Fruit fly (Drosophila melanogaster) whole organism, wandering third instar larva: Measurements from ENCODE around the gene CG7970.

ENCODE experiments used
- Abd-B ChIP-seq: fragments of >200 bp; optimal IDR thresholded peaks from 2 replicates; lab custom pipeline; 2017; ENCODE audit warnings: missing biosample characterization, missing genetic modification characterization
- CG32264 ChIP-seq: fragments of 200-800 bp; sonication (Bioruptor generic); optimal IDR thresholded peaks from 2 replicates; lab custom pipeline; 2016; ENCODE audit warnings: missing biosample characterization, missing genetic modification characterization
- CG9705 ChIP-seq: fragments of 200-800 bp; sonication (Bioruptor generic); optimal IDR thresholded peaks from 2 replicates; lab custom pipeline; 2018; ENCODE audit warnings: missing biosample characterization, mild to moderate bottlenecking, missing genetic modification characterization
- CrebA ChIP-seq: fragments of 200-800 bp; sonication (Bioruptor generic); optimal IDR thresholded peaks from 2 replicates; lab custom pipeline; 2016; ENCODE audit warnings: missing biosample characterization, mild to moderate bottlenecking, missing genetic modification characterization, borderline replicate concordance
- Dif ChIP-seq: fragments of 200-275, 200-300 bp; sonication (Bioruptor generic); optimal IDR thresholded peaks from 2 replicates; lab custom pipeline; 2018; ENCODE audit warnings: missing biosample characterization, missing genetic modification characterization; ENCODE audit not compliant: partially characterized antibody
- GATAd ChIP-seq: sonication (Bioruptor generic); optimal IDR thresholded peaks from 2 replicates; lab custom pipeline; 2016; ENCODE audit warnings: missing biosample characterization, missing genetic modification characterization
- HLH106 ChIP-seq: fragments of 200-800 bp; optimal IDR thresholded peaks from 3 replicates; lab custom pipeline; 2019; ENCODE audit warnings: missing biosample characterization, mild to moderate bottlenecking, missing genetic modification characterization, moderate library complexity
- Hnf4 ChIP-seq: fragments of 200-800 bp; sonication (Bioruptor generic); optimal IDR thresholded peaks from 2 replicates; lab custom pipeline; 2016; ENCODE audit warnings: missing biosample characterization, mild to moderate bottlenecking, missing genetic modification characterization
- Hr78 ChIP-seq: fragments of >200 bp; optimal IDR thresholded peaks from 2 replicates; lab custom pipeline; 2017; ENCODE audit warnings: missing biosample characterization, missing genetic modification characterization
- Hr83 ChIP-seq: fragments of 200-300 bp; sonication (Bioruptor generic); optimal IDR thresholded peaks from 2 replicates; lab custom pipeline; 2016; ENCODE audit warnings: missing biosample characterization, mild to moderate bottlenecking, missing genetic modification characterization, moderate library complexity; ENCODE audit not compliant: poor library complexity, severe bottlenecking
- Jra ChIP-seq: sonication (Bioruptor generic); optimal IDR thresholded peaks from 2 replicates; lab custom pipeline; 2016; ENCODE audit warnings: missing biosample characterization, missing genetic modification characterization
- Myc ChIP-seq: fragments of >200 bp; optimal IDR thresholded peaks from 2 replicates; lab custom pipeline; 2017
- N ChIP-seq: fragments of >200 bp; optimal IDR thresholded peaks from 2 replicates; lab custom pipeline; 2018; ENCODE audit warnings: missing biosample characterization, missing external identifiers, missing genetic modification characterization
- OdsH ChIP-seq: fragments of 200-800 bp; sonication (Bioruptor generic); optimal IDR thresholded peaks from 2 replicates; lab custom pipeline; 2016; ENCODE audit warnings: missing biosample characterization, mild to moderate bottlenecking, missing genetic modification characterization
- Rel ChIP-seq, 2 experiments: fragments of 200-800 bp; sonication (Bioruptor generic) in 1 of 2; optimal IDR thresholded peaks; 2 replicates in 1 of 2; 3 replicates in 1 of 2; lab custom pipeline; 2016 to 2019; ENCODE audit warnings: mild to moderate bottlenecking in 2 of 2, missing biosample characterization in 2 of 2, missing genetic modification characterization in 2 of 2, moderate library complexity in 1 of 2
- Vsx2 ChIP-seq: fragments of 200-300, 225-300 bp; sonication (Bioruptor generic); optimal IDR thresholded peaks from 2 replicates; lab custom pipeline; 2018; ENCODE audit warnings: missing biosample characterization, missing genetic modification characterization; ENCODE audit not compliant: partially characterized antibody
- br ChIP-seq: fragments of 200-800 bp; sonication (Bioruptor generic); optimal IDR thresholded peaks from 2 replicates; lab custom pipeline; 2016; ENCODE audit warnings: missing biosample characterization, missing genetic modification characterization
- brk ChIP-seq: fragments of 200-800 bp; sonication (Bioruptor generic); optimal IDR thresholded peaks from 2 replicates; lab custom pipeline; 2016; ENCODE audit warnings: missing biosample characterization, mild to moderate bottlenecking, missing genetic modification characterization
- dl ChIP-seq, 2 experiments: fragments of 175-275, 200-275 bp in 1 of 2; fragments of 200-275 bp in 1 of 2; sonication (Bioruptor generic); optimal IDR thresholded peaks; lab custom pipeline; 2018; ENCODE audit warnings: mild to moderate bottlenecking in 2 of 2, missing biosample characterization in 2 of 2, missing genetic modification characterization in 2 of 2, moderate library complexity in 2 of 2; ENCODE audit not compliant: partially characterized antibody in 2 of 2, insufficient read depth in 1 of 2
- dmrt93B ChIP-seq: fragments of 200-800 bp; sonication (Bioruptor generic); optimal IDR thresholded peaks from 2 replicates; lab custom pipeline; 2018; ENCODE audit warnings: missing biosample characterization, mild to moderate bottlenecking, missing genetic modification characterization
- ey ChIP-seq: fragments of 200-800 bp; sonication (Bioruptor generic); optimal IDR thresholded peaks from 2 replicates; lab custom pipeline; 2016; ENCODE audit warnings: missing biosample characterization, missing genetic modification characterization
- foxo ChIP-seq, 2 experiments: fragments of 200-800 bp; sonication (Bioruptor generic); optimal IDR thresholded peaks; 2 replicates in 1 of 2; 3 replicates in 1 of 2; lab custom pipeline; 2016 to 2017; ENCODE audit warnings: missing biosample characterization in 2 of 2, missing genetic modification characterization in 2 of 2
- fru ChIP-seq: fragments of 200-800 bp; sonication (Bioruptor generic); optimal IDR thresholded peaks from 3 replicates; lab custom pipeline; 2016; ENCODE audit warnings: missing biosample characterization, mild to moderate bottlenecking, missing genetic modification characterization
- jim ChIP-seq: fragments of 175-275, 200-325 bp; sonication (Bioruptor generic); optimal IDR thresholded peaks from 2 replicates; lab custom pipeline; 2016; ENCODE audit warnings: missing biosample characterization, mild to moderate bottlenecking, missing genetic modification characterization
- lola ChIP-seq: fragments of >200 bp; optimal IDR thresholded peaks from 2 replicates; lab custom pipeline; 2017; ENCODE audit warnings: missing biosample characterization, missing genetic modification characterization
- pan ChIP-seq: fragments of >200 bp; optimal IDR thresholded peaks from 2 replicates; lab custom pipeline; 2017
- psq ChIP-seq: fragments of 200-800 bp; sonication (Bioruptor generic); optimal IDR thresholded peaks from 3 replicates; lab custom pipeline; 2017; ENCODE audit warnings: missing biosample characterization, mild to moderate bottlenecking, missing genetic modification characterization, moderate library complexity
- rgr ChIP-seq: fragments of 200-800 bp; sonication (Bioruptor generic); optimal IDR thresholded peaks from 3 replicates; lab custom pipeline; 2016; ENCODE audit warnings: missing biosample characterization, mild to moderate bottlenecking, missing genetic modification characterization
- sage ChIP-seq: fragments of 200-800 bp; sonication (Bioruptor generic); optimal IDR thresholded peaks from 2 replicates; lab custom pipeline; 2016; ENCODE audit warnings: missing biosample characterization, mild to moderate bottlenecking, missing genetic modification characterization
- sv ChIP-seq: fragments of 200-800 bp; sonication (Bioruptor generic); optimal IDR thresholded peaks from 3 replicates; lab custom pipeline; 2016; ENCODE audit warnings: missing biosample characterization, missing genetic modification characterization
- tai ChIP-seq: sonication (Bioruptor generic); optimal IDR thresholded peaks from 2 replicates; lab custom pipeline; 2016; ENCODE audit warnings: missing biosample characterization, missing genetic modification characterization
- woc ChIP-seq: sonication (Bioruptor generic); optimal IDR thresholded peaks from 2 replicates; lab custom pipeline; 2016; ENCODE audit warnings: missing biosample characterization, mild to moderate bottlenecking, missing genetic modification characterization

The CG7970 gene

dm6 chr3L:1626924-1627323, 25.6 kb upstream of the CG7970 start:
- TF ChIP-seq sage = no peak
- TF ChIP-seq Vsx2 (GFP tag; lab: Kevin White, UChicago) = peak; percentile 15
- no peak for TF ChIP-seq GATAd (GFP tag; lab: Kevin White, UChicago)
- TF ChIP-seq foxo (GFP tag; optimal IDR thresholded peaks at IDR 0.05; lab: Kevin White, UChicago) = no peak
- TF ChIP-seq, all 38 proteins: peak for 1

dm6 chr3L:1628176-1628866, 24.2 kb upstream of the CG7970 start, which contains the start of gene CG13928:
Gene CG13928, minus strand, starts transcription at chr3L:1628377.
- no peak for TF ChIP-seq Jra (GFP tag; lab: Kevin White, UChicago)
- peak; percentile 16 for TF ChIP-seq Dif (GFP tag; lab: Kevin White, UChicago)
- TF ChIP-seq jim (GFP tag; lab: Kevin White, UChicago) = no peak
- no peak for TF ChIP-seq CG9705 (GFP tag; lab: Kevin White, UChicago)
- no peak for TF ChIP-seq Hnf4 (GFP tag; lab: Kevin White, UChicago)
- no peak for TF ChIP-seq CG32264 (GFP tag; lab: Kevin White, UChicago)
- TF ChIP-seq Vsx2 (GFP tag; lab: Kevin White, UChicago) = peak; percentile 58

dm6 chr3L:1629064-1629777, 23.3 kb upstream of the CG7970 start, which contains the start of gene GC:
Gene GC, minus strand, starts transcription at chr3L:1629301.
- TF ChIP-seq Hnf4 (GFP tag; lab: Kevin White, UChicago) (no peak), foxo (GFP tag; optimal IDR thresholded peaks at IDR 0.05; lab: Kevin White, UChicago) (peak in 1 of 2 experiments; percentile 17), rgr (GFP tag; lab: Kevin White, UChicago) (peak; percentile 9), HLH106 (tag; lab: Kevin White, UChicago) (no peak), tai (GFP tag; lab: Kevin White, UChicago) (no peak), pan (lab: Kevin White, UChicago) (no peak), CG9705 (GFP tag; lab: Kevin White, UChicago) (no peak), Dif (GFP tag; lab: Kevin White, UChicago) (peak; percentile 29), Myc (lab: Kevin White, UChicago) (no peak), lola (GFP tag; lab: Kevin White, UChicago) (no peak), br (GFP tag; lab: Kevin White, UChicago) (no peak), Vsx2 (GFP tag; lab: Kevin White, UChicago) (peak; percentile 41), ey (peak; percentile 43), OdsH (peak; percentile 6), sv (GFP tag; lab: Kevin White, UChicago) (no peak), Abd-B (GFP tag; lab: Kevin White, UChicago) (no peak)

- TF ChIP-seq ey (no peak), Jra (GFP tag; lab: Kevin White, UChicago) (no peak), sage (no peak), Dif (GFP tag; lab: Kevin White, UChicago) (no peak), sv (GFP tag; lab: Kevin White, UChicago) (no peak), tai (GFP tag; lab: Kevin White, UChicago) (no peak), Hr78 (GFP tag; lab: Kevin White, UChicago) (no peak), CG32264 (GFP tag; lab: Kevin White, UChicago) (no peak)
Observed at dm6 chr3L:1636886-1637285, 15.7 kb upstream of the CG7970 start.

- TF ChIP-seq sv (GFP tag; lab: Kevin White, UChicago) (no peak), woc (GFP tag; lab: Kevin White, UChicago) (no peak), Hr83 (GFP tag; lab: Kevin White, UChicago) (no peak), pan (lab: Kevin White, UChicago) (no peak)
Observed at dm6 chr3L:1637652-1638051, 14.9 kb upstream of the CG7970 start, which contains the start of gene nSyb. Gene nSyb, minus strand, starts transcription at chr3L:1637752.

- TF ChIP-seq Rel (GFP tag; optimal IDR thresholded peaks at IDR 0.05; lab: Kevin White, UChicago) = no peak
- peak; percentile 16 for TF ChIP-seq Rel (tag; optimal IDR thresholded peaks at IDR 0.05; lab: Kevin White, UChicago)
- TF ChIP-seq tai (GFP tag; lab: Kevin White, UChicago) = no peak
- peak; percentile 77 for TF ChIP-seq dmrt93B (GFP tag; lab: Kevin White, UChicago)
- peak; percentile 88 for TF ChIP-seq rgr (GFP tag; lab: Kevin White, UChicago)
- no peak for TF ChIP-seq CrebA (GFP tag; lab: Kevin White, UChicago)
- peak; percentile 62 for TF ChIP-seq psq (GFP tag; lab: Kevin White, UChicago)
- TF ChIP-seq fru (GFP tag; lab: Kevin White, UChicago) = peak; percentile 86
- no peak for TF ChIP-seq Hr78 (GFP tag; lab: Kevin White, UChicago)
- no peak for TF ChIP-seq jim (GFP tag; lab: Kevin White, UChicago)
- no peak for TF ChIP-seq dl (GFP tag; optimal IDR thresholded peaks at IDR 0.05; lab: Kevin White, UChicago; ENCODE audit: insufficient read depth in 1 of 2, partially characterized antibody in 2 of 2)
- peak; percentile 89 for TF ChIP-seq HLH106 (tag; lab: Kevin White, UChicago)
- no peak for TF ChIP-seq pan (lab: Kevin White, UChicago)
- no peak for TF ChIP-seq brk (GFP tag; lab: Kevin White, UChicago)
- peak; percentile 94 for TF ChIP-seq woc (GFP tag; lab: Kevin White, UChicago)
- peak in 1 of 2 experiments; percentile 89 for TF ChIP-seq foxo (GFP tag; optimal IDR thresholded peaks at IDR 0.05; lab: Kevin White, UChicago)
- no peak for TF ChIP-seq N (GFP tag; lab: Kevin White, UChicago)
- peak; percentile 71 for TF ChIP-seq OdsH
- TF ChIP-seq CG9705 (GFP tag; lab: Kevin White, UChicago) = peak; percentile 79
Observed at dm6 chr3L:1639185-1639812, 13.3 kb upstream of the CG7970 start, which contains the start of the genes Mettl2 and Bgb. Gene Mettl2, minus strand, starts transcription at chr3L:1639235. Gene Bgb, plus strand, starts transcription at chr3L:1639711.
